Worm (Caenorhabditis elegans) whole organism, young adult: ENCODE data around the gene ceh-63.

Source experiments
- B0035.1 ChIP-seq: sonication (generic microtip); optimal IDR thresholded peaks from 2 replicates; lab custom pipeline; 2016; ENCODE audit warnings: missing genetic modification characterization, mild to moderate bottlenecking, missing compliant biosample characterization, missing genotype, missing genetic modification reagents
- F49E8.2 ChIP-seq: sonication (generic microtip); optimal IDR thresholded peaks from 3 replicates; lab custom pipeline; 2017; ENCODE audit warnings: missing genetic modification characterization, mild to moderate bottlenecking, missing compliant biosample characterization, antibody characterized with exemption, moderate library complexity; ENCODE audit not compliant: insufficient read depth
- ama-1 ChIP-seq, 3 experiments: fragments of 150-350 bp in 1 of 3; sonication (generic microtip) in 2 of 3; optimal IDR thresholded peaks; 2 replicates each; lab custom pipeline; 2014 to 2018; ENCODE audit warnings: missing biosample characterization in 2 of 3, missing genetic modification characterization in 2 of 3, missing genetic modification reagents in 2 of 3
- ceh-79 ChIP-seq: sonication (generic microtip); optimal IDR thresholded peaks from 2 replicates; lab custom pipeline; 2017; ENCODE audit warnings: mild to moderate bottlenecking, missing genetic modification characterization, missing compliant biosample characterization
- ets-4 ChIP-seq: fragments of 200-800 bp; sonication (Bioruptor generic); optimal IDR thresholded peaks from 2 replicates; lab custom pipeline; 2018; ENCODE audit warnings: mild to moderate bottlenecking, missing genetic modification characterization, missing compliant biosample characterization
- let-607 ChIP-seq, 2 experiments: fragments of 200-800 bp in 1 of 2; sonication (Bioruptor generic) in 1 of 2; sonication (generic microtip) in 1 of 2; optimal IDR thresholded peaks; 2 replicates each; lab custom pipeline; 2016 to 2018; ENCODE audit warnings: mild to moderate bottlenecking in 2 of 2, missing compliant biosample characterization in 2 of 2, missing genetic modification characterization in 2 of 2, moderate library complexity in 2 of 2, missing genotype in 1 of 2
- madf-3 ChIP-seq: fragments of 200-800 bp; sonication (Bioruptor generic); IDR thresholded peaks from 2 replicates; pipeline ENCODE4 v1.3.6; 2022; ENCODE audit warnings: missing genetic modification reagents, missing genetic modification characterization, missing compliant biosample characterization
- madf-6 ChIP-seq: fragments of 200-800 bp; sonication (Bioruptor generic); IDR thresholded peaks from 2 replicates; pipeline ENCODE4 v1.3.6; 2022; ENCODE audit warnings: missing genetic modification reagents, missing genetic modification characterization, missing compliant biosample characterization
- madf-8 ChIP-seq: fragments of 200-800 bp; sonication (Bioruptor generic); conservative IDR thresholded peaks from 2 replicates; pipeline ENCODE4 v1.3.6; 2022; ENCODE audit warnings: missing genetic modification reagents, missing genetic modification characterization, missing compliant biosample characterization
- mel-28 ChIP-seq: sonication (generic microtip); optimal IDR thresholded peaks from 2 replicates; lab custom pipeline; 2016; ENCODE audit warnings: borderline replicate concordance, mild to moderate bottlenecking, missing genetic modification characterization, missing compliant biosample characterization
- nhr-90 ChIP-seq: sonication (generic microtip); optimal IDR thresholded peaks from 2 replicates; lab custom pipeline; 2016; ENCODE audit warnings: missing genotype, mild to moderate bottlenecking, missing genetic modification characterization, missing compliant biosample characterization
- rpc-1 ChIP-seq, 2 experiments: fragments of 150-350 bp in 1 of 2; sonication (generic microtip) in 1 of 2; optimal IDR thresholded peaks; 2 replicates each; lab custom pipeline; 2014 to 2018; ENCODE audit warnings: missing biosample characterization in 1 of 2, missing genetic modification characterization in 1 of 2, missing genetic modification reagents in 1 of 2, missing genotype in 1 of 2
- unc-130 ChIP-seq: sonication (generic microtip); optimal IDR thresholded peaks from 2 replicates; lab custom pipeline; 2016; ENCODE audit warnings: missing genetic modification reagents, missing genetic modification characterization, missing compliant biosample characterization
- unc-62 ChIP-seq: fragments of 150-350 bp; optimal IDR thresholded peaks from 2 replicates; lab custom pipeline; 2014; ENCODE audit warnings: missing biosample characterization, missing genetic modification reagents, missing genetic modification characterization

- TF ChIP-seq madf-8 (GFP tag; lab: Robert Waterston, UW) (no peak), mel-28 (no peak), ama-1 (optimal IDR thresholded peaks at IDR 0.05; lab: Kevin White, UChicago) (no peak), ama-1 (GFP tag; optimal IDR thresholded peaks at IDR 0.05; lab: Kevin White, UChicago) (no peak), madf-3 (GFP tag; lab: Robert Waterston, UW) (no peak), rpc-1 (optimal IDR thresholded peaks at IDR 0.05; lab: Kevin White, UChicago) (no peak), rpc-1 (tag; optimal IDR thresholded peaks at IDR 0.05; lab: Kevin White, UChicago) (no peak), ceh-79 (tag; lab: Kevin White, UChicago) (no peak), ets-4 (GFP tag; lab: Kevin White, UChicago) (no peak), let-607 (tag; optimal IDR thresholded peaks at IDR 0.05; lab: Kevin White, UChicago) (no peak), nhr-90 (tag; lab: Kevin White, UChicago) (no peak), madf-6 (GFP tag; lab: Robert Waterston, UW) (no peak), unc-62 (GFP tag; lab: Kevin White, UChicago) (no peak), F49E8.2 (no peak), B0035.1 (tag; lab: Kevin White, UChicago) (no peak), unc-130 (GFP tag; lab: Kevin White, UChicago) (no peak)
These were observed 37.8 kb upstream of the ceh-63 start for ce11 chrX:3711581-3712101.
